Worm (Caenorhabditis elegans) whole organism, late embryonic: ENCODE results near the gene F01D4.5.

Source experiments
- C08G9.2 ChIP-seq: sonication (generic microtip); optimal IDR thresholded peaks from 2 replicates; lab custom pipeline; 2016; ENCODE audit warnings: mild to moderate bottlenecking, missing genetic modification characterization, moderate library complexity, missing compliant biosample characterization
- F13H6.1 ChIP-seq: sonication (generic microtip); optimal IDR thresholded peaks from 2 replicates; lab custom pipeline; 2016; ENCODE audit warnings: missing genetic modification characterization, missing compliant biosample characterization
- K02D7.2 ChIP-seq: sonication (generic microtip); optimal IDR thresholded peaks from 2 replicates; lab custom pipeline; 2017; ENCODE audit warnings: mild to moderate bottlenecking, missing genetic modification characterization, missing compliant biosample characterization
- T23F11.4 ChIP-seq: fragments of 200-800 bp; sonication (Bioruptor generic); optimal IDR thresholded peaks from 2 replicates; lab custom pipeline; 2018; ENCODE audit warnings: mild to moderate bottlenecking, missing genetic modification characterization, missing compliant biosample characterization
- ahr-1 ChIP-seq: sonication (generic microtip); optimal IDR thresholded peaks from 2 replicates; lab custom pipeline; 2016; ENCODE audit warnings: missing genetic modification characterization, missing compliant biosample characterization
- ama-1 ChIP-seq: fragments of 150-350 bp; optimal IDR thresholded peaks from 2 replicates; lab custom pipeline; 2014
- ceh-14 ChIP-seq: sonication (generic microtip); optimal IDR thresholded peaks from 2 replicates; lab custom pipeline; 2016; ENCODE audit warnings: missing genotype, missing genetic modification characterization, missing compliant biosample characterization
- ceh-18 ChIP-seq: sonication (generic microtip); optimal IDR thresholded peaks from 2 replicates; lab custom pipeline; 2016; ENCODE audit warnings: missing genetic modification characterization, missing compliant biosample characterization
- ceh-19 ChIP-seq: fragments of 200-800 bp; sonication (Bioruptor generic); optimal IDR thresholded peaks from 2 replicates; lab custom pipeline; 2018; ENCODE audit warnings: mild to moderate bottlenecking, missing genetic modification characterization, missing compliant biosample characterization
- ceh-2 ChIP-seq: sonication (generic microtip); optimal IDR thresholded peaks from 2 replicates; lab custom pipeline; 2016; ENCODE audit warnings: missing genotype, missing genetic modification characterization, missing compliant biosample characterization
- ceh-22 ChIP-seq: sonication (generic microtip); optimal IDR thresholded peaks from 2 replicates; lab custom pipeline; 2017; ENCODE audit warnings: missing biosample characterization, missing genetic modification characterization
- ceh-24 ChIP-seq: sonication (generic microtip); optimal IDR thresholded peaks from 2 replicates; lab custom pipeline; 2016; ENCODE audit warnings: mild to moderate bottlenecking, missing genetic modification characterization, missing compliant biosample characterization
- ceh-30 ChIP-seq: fragments of 150-350 bp; optimal IDR thresholded peaks from 2 replicates; lab custom pipeline; 2014; ENCODE audit warnings: missing biosample characterization, missing genetic modification characterization
- ceh-31 ChIP-seq: sonication (generic microtip); optimal IDR thresholded peaks from 2 replicates; lab custom pipeline; 2016; ENCODE audit warnings: missing genetic modification characterization, missing compliant biosample characterization
- ceh-34 ChIP-seq: sonication (generic microtip); optimal IDR thresholded peaks from 2 replicates; lab custom pipeline; 2016; ENCODE audit warnings: mild to moderate bottlenecking, missing genetic modification characterization, missing compliant biosample characterization
- ceh-45 ChIP-seq: fragments of 200-800 bp; sonication (Bioruptor generic); IDR thresholded peaks from 2 replicates; pipeline ENCODE4 v1.3.6; 2022; ENCODE audit warnings: missing genetic modification reagents, missing genetic modification characterization, missing compliant biosample characterization
- ceh-48 ChIP-seq: sonication (generic microtip); optimal IDR thresholded peaks from 2 replicates; lab custom pipeline; 2016; ENCODE audit warnings: missing genetic modification characterization, inconsistent platforms, missing compliant biosample characterization
- ceh-6 ChIP-seq: fragments of 200-800 bp; sonication (Bioruptor generic); optimal IDR thresholded peaks from 2 replicates; lab custom pipeline; 2018; ENCODE audit warnings: mild to moderate bottlenecking, missing genetic modification characterization, missing compliant biosample characterization
- ceh-9 ChIP-seq: sonication (generic microtip); optimal IDR thresholded peaks from 2 replicates; lab custom pipeline; 2016; ENCODE audit warnings: mild to moderate bottlenecking, missing genetic modification characterization, inconsistent platforms, missing compliant biosample characterization
- che-1 ChIP-seq: sonication (generic microtip); optimal IDR thresholded peaks from 2 replicates; lab custom pipeline; 2016; ENCODE audit warnings: mild to moderate bottlenecking, missing genetic modification characterization, missing compliant biosample characterization
- dmd-4 ChIP-seq: sonication (generic microtip); optimal IDR thresholded peaks from 2 replicates; lab custom pipeline; 2016; ENCODE audit warnings: borderline replicate concordance, missing genetic modification characterization, missing compliant biosample characterization
- dve-1 ChIP-seq: sonication (generic microtip); optimal IDR thresholded peaks from 2 replicates; lab custom pipeline; 2017; ENCODE audit warnings: antibody characterized with exemption, mild to moderate bottlenecking, missing genetic modification characterization, missing compliant biosample characterization
- elt-2 ChIP-seq: sonication (generic microtip); optimal IDR thresholded peaks from 2 replicates; lab custom pipeline; 2016; ENCODE audit warnings: missing genetic modification reagents, missing genetic modification characterization, missing compliant biosample characterization
- fkh-10 ChIP-seq: fragments of 150-350 bp; optimal IDR thresholded peaks from 2 replicates; lab custom pipeline; 2014; ENCODE audit warnings: missing biosample characterization, missing genetic modification reagents, missing genetic modification characterization
- fkh-6 ChIP-seq: sonication (generic microtip); optimal IDR thresholded peaks from 2 replicates; lab custom pipeline; 2016; ENCODE audit warnings: missing genetic modification characterization, missing compliant biosample characterization
- gmeb-2 ChIP-seq: sonication (generic microtip); optimal IDR thresholded peaks from 2 replicates; lab custom pipeline; 2016; ENCODE audit warnings: missing genetic modification characterization, inconsistent platforms, missing compliant biosample characterization
- hlh-13 ChIP-seq: fragments of 200-800 bp; sonication (Bioruptor generic); optimal IDR thresholded peaks from 2 replicates; lab custom pipeline; 2018; ENCODE audit warnings: mild to moderate bottlenecking, missing genetic modification characterization, missing compliant biosample characterization
- hlh-15 ChIP-seq: sonication (generic microtip); optimal IDR thresholded peaks from 2 replicates; lab custom pipeline; 2016; ENCODE audit warnings: missing genetic modification characterization, missing compliant biosample characterization
- hlh-30 ChIP-seq: sonication (generic microtip); optimal IDR thresholded peaks from 2 replicates; lab custom pipeline; 2017; ENCODE audit warnings: antibody characterized with exemption, missing genetic modification characterization, missing compliant biosample characterization; ENCODE audit not compliant: insufficient read depth
- hlh-8 ChIP-seq: sonication (generic microtip); optimal IDR thresholded peaks from 2 replicates; lab custom pipeline; 2016; ENCODE audit warnings: missing genotype, missing genetic modification characterization, missing compliant biosample characterization
- madf-2 ChIP-seq: sonication (generic microtip); optimal IDR thresholded peaks from 2 replicates; lab custom pipeline; 2017; ENCODE audit warnings: missing genetic modification characterization, missing compliant biosample characterization
- mec-3 ChIP-seq: sonication (generic microtip); optimal IDR thresholded peaks from 2 replicates; lab custom pipeline; 2016; ENCODE audit warnings: borderline replicate concordance, missing genetic modification characterization, missing compliant biosample characterization
- nfya-1 ChIP-seq: sonication (generic microtip); optimal IDR thresholded peaks from 2 replicates; lab custom pipeline; 2017; ENCODE audit warnings: missing genetic modification characterization, mild to moderate bottlenecking, missing compliant biosample characterization, antibody characterized with exemption, moderate library complexity
- npax-4 ChIP-seq: sonication (generic microtip); optimal IDR thresholded peaks from 2 replicates; lab custom pipeline; 2016; ENCODE audit warnings: missing genetic modification characterization, missing compliant biosample characterization
- odd-2 ChIP-seq: sonication (generic microtip); optimal IDR thresholded peaks from 2 replicates; lab custom pipeline; 2017; ENCODE audit warnings: antibody characterized with exemption, mild to moderate bottlenecking, missing genetic modification characterization, missing compliant biosample characterization
- pag-3 ChIP-seq: sonication (generic microtip); optimal IDR thresholded peaks from 2 replicates; lab custom pipeline; 2016; ENCODE audit warnings: missing compliant biosample characterization, missing genetic modification characterization, borderline replicate concordance
- pat-9 ChIP-seq: fragments of 200-800 bp; sonication (Bioruptor generic); optimal IDR thresholded peaks from 2 replicates; lab custom pipeline; 2018; ENCODE audit warnings: mild to moderate bottlenecking, missing genetic modification characterization, moderate library complexity, missing compliant biosample characterization
- pax-1 ChIP-seq: fragments of 150-350 bp; optimal IDR thresholded peaks from 2 replicates; lab custom pipeline; 2014; ENCODE audit warnings: missing biosample characterization, missing genetic modification characterization
- pha-2 ChIP-seq: sonication (generic microtip); optimal IDR thresholded peaks from 2 replicates; lab custom pipeline; 2017; ENCODE audit warnings: mild to moderate bottlenecking, missing genetic modification characterization, missing compliant biosample characterization
- pha-4 ChIP-seq: fragments of 150-350 bp; optimal IDR thresholded peaks from 2 replicates; lab custom pipeline; 2018; ENCODE audit warnings: missing biosample characterization, missing genetic modification reagents, missing genetic modification characterization
- pqm-1 ChIP-seq: sonication (generic microtip); optimal IDR thresholded peaks from 2 replicates; lab custom pipeline; 2016; ENCODE audit warnings: missing genetic modification characterization, missing compliant biosample characterization
- pros-1 ChIP-seq: fragments of 150-350 bp; optimal IDR thresholded peaks from 2 replicates; lab custom pipeline; 2014; ENCODE audit warnings: missing biosample characterization, missing genetic modification reagents, missing genetic modification characterization
- ref-2 ChIP-seq: sonication (generic microtip); optimal IDR thresholded peaks from 2 replicates; lab custom pipeline; 2016; ENCODE audit warnings: missing genetic modification characterization, missing compliant biosample characterization
- rnt-1 ChIP-seq: sonication (generic microtip); optimal IDR thresholded peaks from 2 replicates; lab custom pipeline; 2016; ENCODE audit warnings: missing genetic modification characterization, missing compliant biosample characterization
- sdc-2 ChIP-seq: sonication (generic microtip); optimal IDR thresholded peaks from 2 replicates; lab custom pipeline; 2016; ENCODE audit warnings: missing genotype, missing genetic modification characterization, missing compliant biosample characterization
- sox-4 ChIP-seq: sonication (generic microtip); optimal IDR thresholded peaks from 2 replicates; lab custom pipeline; 2017; ENCODE audit warnings: mild to moderate bottlenecking, missing genetic modification characterization, inconsistent platforms, missing compliant biosample characterization
- syd-9 ChIP-seq: sonication (generic microtip); optimal IDR thresholded peaks from 2 replicates; lab custom pipeline; 2016; ENCODE audit warnings: mild to moderate bottlenecking, missing genetic modification characterization, moderate library complexity, missing compliant biosample characterization
- tbx-2 ChIP-seq: sonication (generic microtip); optimal IDR thresholded peaks from 2 replicates; lab custom pipeline; 2016; ENCODE audit warnings: missing genetic modification characterization, missing compliant biosample characterization
- tbx-7 ChIP-seq: sonication (generic microtip); optimal IDR thresholded peaks from 2 replicates; lab custom pipeline; 2016; ENCODE audit warnings: missing genotype, missing genetic modification characterization, missing compliant biosample characterization
- unc-3 ChIP-seq, 2 experiments: fragments of 200-800 bp in 1 of 2; sonication (Bioruptor generic) in 1 of 2; sonication (generic microtip) in 1 of 2; conservative IDR thresholded peaks in 1 of 2; optimal IDR thresholded peaks in 1 of 2; 2 replicates each; pipeline versions ENCODE4 v1.3.6 to Lab custom; 2016 to 2022; ENCODE audit warnings: missing compliant biosample characterization in 2 of 2, missing genetic modification characterization in 2 of 2, missing genetic modification reagents in 1 of 2
- unc-55 ChIP-seq: sonication (generic microtip); optimal IDR thresholded peaks from 2 replicates; lab custom pipeline; 2017; ENCODE audit warnings: missing biosample characterization, missing genetic modification reagents, missing genetic modification characterization
- unc-86 ChIP-seq: sonication (generic microtip); optimal IDR thresholded peaks from 2 replicates; lab custom pipeline; 2016; ENCODE audit warnings: missing genetic modification characterization, missing compliant biosample characterization
- ztf-16 ChIP-seq: sonication (generic microtip); optimal IDR thresholded peaks from 2 replicates; lab custom pipeline; 2017; ENCODE audit warnings: missing genetic modification characterization, missing compliant biosample characterization

Gene F01D4.5

DNA sequence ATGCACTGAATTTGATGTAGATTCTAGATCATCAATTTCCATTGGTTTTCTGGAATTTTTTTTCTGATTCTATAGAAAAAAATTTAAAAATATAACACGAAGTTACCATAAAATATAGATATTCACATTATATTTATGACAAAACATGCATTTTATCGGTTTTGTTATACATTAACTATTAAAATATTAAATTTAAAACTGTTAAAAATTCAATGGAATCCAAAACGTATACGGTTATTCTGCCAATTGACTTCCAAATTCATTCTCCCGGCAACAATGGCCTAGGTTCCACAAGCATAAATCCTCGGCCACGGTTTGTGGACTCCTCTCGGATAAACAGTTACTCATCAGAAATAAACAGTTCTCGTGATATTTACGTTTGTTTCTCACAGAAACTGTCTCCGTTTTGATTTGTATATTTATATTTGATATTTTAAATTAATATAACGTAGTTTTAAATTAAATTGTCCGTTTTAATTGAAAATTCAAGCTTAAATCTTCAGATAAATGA, at the start of gene F01D4.5, which contains the start of gene ced-5:
Gene F01D4.5, minus strand, starts transcription at position 51 of the 511 bp plus-strand sequence.
Gene ced-5, plus strand, starts transcription at position 504 of the 511 bp plus-strand sequence.
- TF ChIP-seq rnt-1 (tag; lab: Kevin White, UChicago) (peak; percentile 54), mec-3 (no peak), odd-2 (tag; lab: Kevin White, UChicago) (no peak), ref-2 (tag; lab: Kevin White, UChicago) (peak; percentile 73), pros-1 (no peak), ceh-30 (tag; lab: Kevin White, UChicago) (no peak), F13H6.1 (tag; lab: Kevin White, UChicago) (peak; percentile 26), hlh-15 (no peak), ceh-45 (GFP tag; lab: Robert Waterston, UW) (no peak), unc-55 (GFP tag; lab: Kevin White, UChicago) (no peak), madf-2 (no peak), hlh-13 (no peak), pax-1 (tag; lab: Kevin White, UChicago) (no peak), K02D7.2 (no peak), ceh-19 (GFP tag; lab: Kevin White, UChicago) (peak; percentile 26), ceh-34 (tag; lab: Kevin White, UChicago) (peak; percentile 18), npax-4 (tag; lab: Kevin White, UChicago) (no peak), sox-4 (tag; lab: Kevin White, UChicago) (no peak), ceh-18 (tag; lab: Kevin White, UChicago) (no peak), gmeb-2 (tag; lab: Kevin White, UChicago) (peak; percentile 15), elt-2 (peak; percentile 79), pha-2 (no peak), C08G9.2 (peak; percentile 90), ahr-1 (peak; percentile 42), hlh-30 (tag; lab: Kevin White, UChicago) (no peak), T23F11.4 (no peak), tbx-7 (tag; lab: Kevin White, UChicago) (peak; percentile 85), ceh-48 (tag; lab: Kevin White, UChicago) (no peak), hlh-8 (tag; lab: Kevin White, UChicago) (peak; percentile 78), ceh-31 (tag; lab: Kevin White, UChicago) (peak; percentile 91), ceh-22 (tag; lab: Kevin White, UChicago) (no peak), dmd-4 (tag; lab: Kevin White, UChicago) (no peak), unc-86 (tag; lab: Kevin White, UChicago) (peak; percentile 53), ztf-16 (tag; lab: Kevin White, UChicago) (peak; percentile 58), pat-9 (tag; lab: Kevin White, UChicago) (no peak), ceh-2 (tag; lab: Kevin White, UChicago) (peak; percentile 93), unc-3 (GFP tag; conservative IDR thresholded peaks at IDR 0.05; lab: Robert Waterston, UW) (no peak), unc-3 (tag; optimal IDR thresholded peaks at IDR 0.05; lab: Kevin White, UChicago) (no peak), ceh-24 (tag; lab: Kevin White, UChicago) (no peak), ama-1 (lab: Kevin White, UChicago) (no peak), tbx-2 (tag; lab: Kevin White, UChicago) (peak; percentile 78), fkh-10 (no peak), ceh-9 (tag; lab: Kevin White, UChicago) (no peak), pqm-1 (tag; lab: Kevin White, UChicago) (peak; percentile 38), nfya-1 (peak; percentile 25), pha-4 (no peak), syd-9 (tag; lab: Kevin White, UChicago) (peak; percentile 19), fkh-6 (tag; lab: Kevin White, UChicago) (peak; percentile 66), che-1 (tag; lab: Kevin White, UChicago) (no peak), dve-1 (no peak), sdc-2 (no peak), ceh-6 (GFP tag; lab: Kevin White, UChicago) (no peak), ceh-14 (no peak), pag-3 (no peak)
